Worm (Caenorhabditis elegans) whole organism, L1 larva: ENCODE results near the gene timp-1.

ENCODE experiments used
- F16B12.6 ChIP-seq: fragments of 150-350 bp; optimal IDR thresholded peaks from 2 replicates; lab custom pipeline; 2014; ENCODE audit warnings: missing biosample characterization, missing genetic modification characterization
- Y116A8C.19 ChIP-seq: sonication (generic microtip); optimal IDR thresholded peaks from 2 replicates; lab custom pipeline; 2016; ENCODE audit warnings: missing compliant biosample characterization, missing genetic modification characterization, borderline replicate concordance
- ama-1 ChIP-seq: fragments of 150-350 bp; optimal IDR thresholded peaks from 2 replicates; lab custom pipeline; 2014
- ceh-63 ChIP-seq: fragments of 200-800 bp; sonication (Bioruptor generic); optimal IDR thresholded peaks from 2 replicates; lab custom pipeline; 2018; ENCODE audit warnings: mild to moderate bottlenecking, missing genetic modification characterization, missing compliant biosample characterization
- ceh-8 ChIP-seq: fragments of 200-800 bp; sonication (Bioruptor generic); optimal IDR thresholded peaks from 2 replicates; lab custom pipeline; 2018; ENCODE audit warnings: mild to moderate bottlenecking, missing genetic modification characterization, moderate library complexity, missing compliant biosample characterization
- ceh-82 ChIP-seq, 3 experiments: fragments of 150-350 bp in 1 of 3; sonication (generic microtip) in 2 of 3; optimal IDR thresholded peaks; 2 replicates each; lab custom pipeline; 2014 to 2017; ENCODE audit warnings: missing biosample characterization in 3 of 3, missing genetic modification characterization in 3 of 3
- ceh-88 ChIP-seq: fragments of 200-800 bp; sonication (Bioruptor generic); IDR thresholded peaks from 2 replicates; pipeline ENCODE4 v1.3.6; 2022; ENCODE audit warnings: missing genetic modification characterization, missing compliant biosample characterization
- dpl-1 ChIP-seq, 3 experiments: fragments of 150-350 bp in 2 of 3; sonication (generic microtip) in 1 of 3; optimal IDR thresholded peaks; 2 replicates each; lab custom pipeline; 2014 to 2017; ENCODE audit warnings: missing biosample characterization in 3 of 3, missing genetic modification characterization in 3 of 3, missing genetic modification reagents in 3 of 3
- egl-13 ChIP-seq: sonication (generic microtip); optimal IDR thresholded peaks from 2 replicates; lab custom pipeline; 2016; ENCODE audit warnings: missing genotype, missing genetic modification reagents, missing genetic modification characterization, missing compliant biosample characterization
- egl-27 ChIP-seq, 2 experiments: fragments of 150-350 bp in 1 of 2; sonication (generic microtip); optimal IDR thresholded peaks; 3 replicates each; lab custom pipeline; 2017 to 2018; ENCODE audit warnings: missing biosample characterization in 2 of 2, missing genetic modification characterization in 2 of 2, missing genetic modification reagents in 2 of 2
- elt-3 ChIP-seq, 6 experiments: fragments of 150-350 bp in 1 of 6; sonication (generic microtip); optimal IDR thresholded peaks; 2 replicates each; lab custom pipeline; 2017 to 2018; ENCODE audit warnings: missing biosample characterization in 6 of 6, missing genetic modification characterization in 6 of 6, inconsistent platforms in 1 of 6
- fkh-10 ChIP-seq: sonication (generic microtip); optimal IDR thresholded peaks from 2 replicates; lab custom pipeline; 2017; ENCODE audit warnings: missing biosample characterization, missing genetic modification reagents, missing genetic modification characterization
- fkh-4 ChIP-seq: sonication (generic microtip); optimal IDR thresholded peaks from 2 replicates; lab custom pipeline; 2016; ENCODE audit warnings: missing compliant biosample characterization, missing genetic modification characterization, borderline replicate concordance
- hlh-4 ChIP-seq: sonication (generic microtip); optimal IDR thresholded peaks from 2 replicates; lab custom pipeline; 2016; ENCODE audit warnings: mild to moderate bottlenecking, missing genetic modification characterization, missing compliant biosample characterization
- jun-1 ChIP-seq: fragments of 150-350 bp; optimal IDR thresholded peaks from 2 replicates; lab custom pipeline; 2014; ENCODE audit warnings: missing biosample characterization, missing genetic modification reagents, missing genetic modification characterization
- lin-14 ChIP-seq: fragments of 200-800 bp; sonication (Bioruptor generic); optimal IDR thresholded peaks from 2 replicates; lab custom pipeline; 2018; ENCODE audit warnings: mild to moderate bottlenecking, missing genetic modification characterization, moderate library complexity, missing compliant biosample characterization
- lin-39 ChIP-seq: fragments of 150-350 bp; optimal IDR thresholded peaks from 2 replicates; lab custom pipeline; 2014; ENCODE audit warnings: missing biosample characterization, missing genetic modification reagents, missing genetic modification characterization
- mab-9 ChIP-seq: fragments of 200-800 bp; sonication (Bioruptor generic); IDR thresholded peaks from 2 replicates; pipeline ENCODE4 v1.3.6; 2022; ENCODE audit warnings: missing genetic modification reagents, missing genetic modification characterization, missing compliant biosample characterization
- mdl-1 ChIP-seq, 2 experiments: fragments of 150-350 bp; optimal IDR thresholded peaks; 2 replicates each; lab custom pipeline; 2014 to 2017; ENCODE audit warnings: missing biosample characterization in 2 of 2, missing genetic modification characterization in 2 of 2, inconsistent platforms in 1 of 2
- nhr-11 ChIP-seq: fragments of 150-350 bp; optimal IDR thresholded peaks from 2 replicates; lab custom pipeline; 2014; ENCODE audit warnings: missing biosample characterization, missing genetic modification characterization
- nhr-19 ChIP-seq: fragments of 200-800 bp; sonication (Bioruptor generic); conservative IDR thresholded peaks from 2 replicates; pipeline ENCODE4 v1.3.6; 2022; ENCODE audit warnings: missing genetic modification characterization, missing compliant biosample characterization
- nhr-76 ChIP-seq: sonication (generic microtip); optimal IDR thresholded peaks from 2 replicates; lab custom pipeline; 2017; ENCODE audit warnings: missing biosample characterization, missing genetic modification characterization
- nhr-77 ChIP-seq: fragments of 150-350 bp; optimal IDR thresholded peaks from 2 replicates; lab custom pipeline; 2014; ENCODE audit warnings: missing biosample characterization, missing genetic modification characterization
- nhr-85 ChIP-seq: sonication (generic microtip); peaks from one replicate; lab custom pipeline; 2016; ENCODE audit warnings: missing genetic modification characterization, inconsistent platforms, missing compliant biosample characterization
- nhr-90 ChIP-seq: sonication (generic microtip); optimal IDR thresholded peaks from 2 replicates; lab custom pipeline; 2016; ENCODE audit warnings: mild to moderate bottlenecking, missing genetic modification characterization, missing compliant biosample characterization; ENCODE audit not compliant: poor library complexity
- pax-3 ChIP-seq: fragments of 200-800 bp; sonication (Bioruptor generic); optimal IDR thresholded peaks from 2 replicates; lab custom pipeline; 2018; ENCODE audit warnings: mild to moderate bottlenecking, missing genetic modification characterization, moderate library complexity, missing compliant biosample characterization
- rnt-1 ChIP-seq: sonication (generic microtip); optimal IDR thresholded peaks from 2 replicates; lab custom pipeline; 2016; ENCODE audit warnings: mild to moderate bottlenecking, missing genetic modification characterization, moderate library complexity, missing compliant biosample characterization
- skn-1 ChIP-seq: fragments of 150-350 bp; optimal IDR thresholded peaks from 2 replicates; lab custom pipeline; 2014; ENCODE audit warnings: missing biosample characterization, missing genetic modification characterization
- snpc-4 ChIP-seq: fragments of 150-350 bp; optimal IDR thresholded peaks from 2 replicates; lab custom pipeline; 2014; ENCODE audit warnings: missing biosample characterization, missing genetic modification characterization
- sox-4 ChIP-seq: sonication (generic microtip); optimal IDR thresholded peaks from 2 replicates; lab custom pipeline; 2016; ENCODE audit warnings: missing genetic modification characterization, missing compliant biosample characterization
- tbx-2 ChIP-seq: sonication (generic microtip); optimal IDR thresholded peaks from 2 replicates; lab custom pipeline; 2016; ENCODE audit warnings: missing genetic modification characterization, missing compliant biosample characterization
- unc-130 ChIP-seq: fragments of 150-350 bp; optimal IDR thresholded peaks from 2 replicates; lab custom pipeline; 2017; ENCODE audit warnings: missing biosample characterization, missing genetic modification characterization, inconsistent platforms
- unc-30 ChIP-seq: sonication (generic microtip); optimal IDR thresholded peaks from 2 replicates; lab custom pipeline; 2017; ENCODE audit warnings: missing biosample characterization, missing genetic modification characterization
- unc-62 ChIP-seq: fragments of 150-350 bp; optimal IDR thresholded peaks from 2 replicates; lab custom pipeline; 2014; ENCODE audit warnings: missing biosample characterization, missing genetic modification reagents, missing genetic modification characterization
- unc-98 ChIP-seq: fragments of 200-800 bp; sonication (Bioruptor generic); IDR thresholded peaks from 2 replicates; pipeline ENCODE4 v1.3.6; 2022; ENCODE audit warnings: missing genetic modification characterization, missing compliant biosample characterization
- ztf-11 ChIP-seq, 2 experiments: sonication (generic microtip); optimal IDR thresholded peaks; 2 replicates each; lab custom pipeline; 2016 to 2017; ENCODE audit warnings: missing genetic modification characterization in 2 of 2, missing biosample characterization in 1 of 2, missing compliant biosample characterization in 1 of 2
- ztf-4 ChIP-seq: fragments of 150-350 bp; optimal IDR thresholded peaks from 2 replicates; lab custom pipeline; 2014; ENCODE audit warnings: missing biosample characterization, missing genetic modification characterization

The timp-1 gene

DNA sequence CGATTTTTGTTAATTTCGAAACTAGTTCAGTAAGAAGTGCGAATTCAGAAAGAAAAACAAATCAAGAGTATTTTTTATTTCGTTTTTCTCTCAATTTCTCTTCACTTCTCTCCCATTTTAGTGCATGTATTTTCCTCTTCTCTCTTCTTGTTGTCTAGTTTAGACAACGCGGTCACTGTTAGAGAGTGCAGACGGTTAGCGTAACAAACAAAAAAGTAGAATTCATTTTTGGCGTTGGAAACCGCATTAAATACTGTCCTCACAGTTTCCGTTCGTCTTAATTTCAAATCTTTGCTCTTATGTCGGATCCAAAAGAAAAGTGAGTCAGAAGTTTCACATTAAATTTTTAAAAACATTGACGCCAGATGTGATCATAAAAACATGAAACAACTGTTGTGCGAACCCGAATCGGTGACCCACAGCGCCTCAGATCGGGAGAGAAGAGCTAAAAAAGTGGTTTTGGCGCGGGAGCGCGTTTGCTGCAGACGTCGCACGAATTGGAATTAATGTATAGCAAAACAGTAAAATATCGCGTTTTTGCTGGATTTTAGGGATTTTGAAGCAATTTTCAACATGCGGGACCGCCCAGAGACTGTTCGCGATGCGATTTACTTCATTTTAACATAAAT is 28.0 kb upstream of the timp-1 start, which contains the start of gene srp-7 (continued):
- TF ChIP-seq snpc-4 (tag; lab: Kevin White, UChicago) = no peak
- no peak for TF ChIP-seq tbx-2 (tag; lab: Kevin White, UChicago)
- no peak for TF ChIP-seq egl-13 (tag; lab: Kevin White, UChicago)
- TF ChIP-seq unc-130 = no peak
- TF ChIP-seq nhr-77 (tag; lab: Kevin White, UChicago) = no peak
- no peak for TF ChIP-seq ztf-4 (tag; lab: Kevin White, UChicago)
- TF ChIP-seq Y116A8C.19 (tag; lab: Kevin White, UChicago) = no peak
- no peak for TF ChIP-seq nhr-11 (tag; lab: Kevin White, UChicago)
- TF ChIP-seq unc-98 = peak; percentile 42; the same call in 1 of the 2 replicates
- peak in 1 of 3 experiments; percentile 28 for TF ChIP-seq ceh-82 (tag; optimal IDR thresholded peaks at IDR 0.05; lab: Kevin White, UChicago)
- no peak for TF ChIP-seq jun-1 (tag; lab: Kevin White, UChicago)
- no peak for TF ChIP-seq nhr-76 (tag; lab: Kevin White, UChicago)
- no peak for TF ChIP-seq dpl-1 (GFP tag; optimal IDR thresholded peaks at IDR 0.05; lab: Kevin White, UChicago)
- no peak for TF ChIP-seq pax-3
- no peak for TF ChIP-seq sox-4 (tag; lab: Kevin White, UChicago)
- no peak for TF ChIP-seq elt-3 (tag; optimal IDR thresholded peaks at IDR 0.05; lab: Kevin White, UChicago)
- no peak for TF ChIP-seq hlh-4 (tag; lab: Kevin White, UChicago)
- TF ChIP-seq nhr-85 (tag; lab: Kevin White, UChicago) = peak; percentile 40
- peak; percentile 58 for TF ChIP-seq rnt-1
- no peak for TF ChIP-seq ceh-63 (GFP tag; lab: Kevin White, UChicago)
- TF ChIP-seq lin-14 (GFP tag; lab: Kevin White, UChicago) = peak; percentile 68
- TF ChIP-seq unc-62 (GFP tag; lab: Kevin White, UChicago) = no peak

DNA sequence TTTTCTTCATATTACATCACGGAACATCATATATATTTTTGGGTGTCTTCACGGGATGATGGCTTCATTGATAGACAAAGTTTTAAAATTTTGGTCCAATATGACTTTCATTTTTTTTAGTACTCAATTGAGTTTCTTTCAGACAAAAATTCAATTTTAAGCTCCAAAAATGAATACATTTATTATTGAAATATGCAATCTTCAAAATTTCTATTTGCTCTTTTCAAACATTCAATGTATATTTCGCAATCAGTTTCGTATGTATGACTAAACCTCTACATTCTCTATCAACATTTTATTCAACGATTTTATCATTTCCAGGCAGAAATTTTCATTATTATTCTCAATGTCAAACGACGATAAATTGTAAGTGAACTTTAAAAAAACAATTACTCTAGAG is 23.7 kb upstream of the timp-1 start, which contains the start of gene srp-8:
Gene srp-8 (plus strand): TSS at position 301 of the 400 bp plus-strand sequence.
- no peak for TF ChIP-seq unc-30 (tag; lab: Kevin White, UChicago)
- no peak for TF ChIP-seq mdl-1 (tag; optimal IDR thresholded peaks at IDR 0.05; lab: Kevin White, UChicago)
- TF ChIP-seq egl-27 (tag; optimal IDR thresholded peaks at IDR 0.05; lab: Kevin White, UChicago) = no peak
- no peak for TF ChIP-seq ztf-4 (tag; lab: Kevin White, UChicago)
- no peak for TF ChIP-seq nhr-19 (GFP tag; lab: Robert Waterston, UW)

DNA sequence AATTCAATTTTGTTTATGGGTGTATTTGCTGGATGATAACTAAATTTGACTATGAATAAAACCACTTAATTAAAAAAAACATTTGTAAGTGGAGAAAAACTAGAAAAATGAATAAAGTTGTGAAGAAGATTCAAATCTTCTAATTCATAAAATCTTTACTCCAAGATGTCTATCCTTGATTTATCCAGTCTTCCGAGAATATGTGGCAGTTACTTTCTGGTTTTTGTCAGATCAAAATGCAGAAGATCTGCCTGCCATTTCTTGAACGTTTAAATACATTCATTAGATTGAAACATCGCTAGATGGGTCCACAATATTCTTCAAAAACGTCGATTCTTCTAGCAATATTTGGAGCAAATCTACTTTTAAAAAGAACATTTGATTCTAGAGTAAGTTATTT is 21.3 kb upstream of the timp-1 start, which contains the start of gene F20D6.2:
Gene F20D6.2 (plus strand): TSS at position 301 of the 400 bp plus-strand sequence.
- TF ChIP-seq unc-62 (GFP tag; lab: Kevin White, UChicago) (no peak), ama-1 (lab: Kevin White, UChicago) (no peak), unc-98 (no peak), skn-1 (tag; lab: Kevin White, UChicago) (no peak), lin-39 (no peak), ceh-88 (GFP tag; lab: Robert Waterston, UW) (no peak), ztf-4 (tag; lab: Kevin White, UChicago) (no peak), F16B12.6 (tag; lab: Kevin White, UChicago) (no peak), mab-9 (GFP tag; lab: Robert Waterston, UW) (no peak), fkh-4 (tag; lab: Kevin White, UChicago) (no peak), ztf-11 (tag; optimal IDR thresholded peaks at IDR 0.05; lab: Kevin White, UChicago) (no peak), ceh-8 (no peak)

DNA sequence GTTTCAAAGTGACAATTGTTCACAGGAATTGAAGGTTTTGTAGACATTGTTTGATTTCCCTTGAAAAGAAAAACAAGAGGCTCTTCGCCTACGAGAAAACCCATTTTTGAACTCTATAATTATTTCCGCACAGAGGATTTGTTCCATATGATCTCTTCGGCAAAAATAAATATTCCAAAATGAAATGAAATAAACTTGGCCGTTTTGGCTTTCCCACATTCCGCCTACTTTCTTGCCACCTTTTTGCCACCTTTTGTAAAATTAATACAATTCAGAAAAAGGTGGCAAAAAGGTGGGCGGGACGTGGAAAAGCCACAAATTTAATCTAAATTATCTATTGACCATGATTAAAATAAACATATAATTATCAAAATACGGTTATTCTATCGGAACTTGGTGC is 18.6 kb upstream of the timp-1 start, which contains the start of gene F20D6.15:
Gene F20D6.15 (minus strand): TSS at position 47 of the 400 bp plus-strand sequence.
- TF ChIP-seq mdl-1 (tag; optimal IDR thresholded peaks at IDR 0.05; lab: Kevin White, UChicago) (no peak), fkh-10 (GFP tag; lab: Kevin White, UChicago) (no peak), nhr-77 (tag; lab: Kevin White, UChicago) (no peak), ceh-8 (no peak), nhr-90 (tag; lab: Kevin White, UChicago) (no peak)
